Fruit fly (Drosophila melanogaster): Measurements from ENCODE around the gene CG13073.
A peak's percentile ranks its signal among the peaks of the same experiment; 100 is the strongest.

Gene CG13073

DNA sequence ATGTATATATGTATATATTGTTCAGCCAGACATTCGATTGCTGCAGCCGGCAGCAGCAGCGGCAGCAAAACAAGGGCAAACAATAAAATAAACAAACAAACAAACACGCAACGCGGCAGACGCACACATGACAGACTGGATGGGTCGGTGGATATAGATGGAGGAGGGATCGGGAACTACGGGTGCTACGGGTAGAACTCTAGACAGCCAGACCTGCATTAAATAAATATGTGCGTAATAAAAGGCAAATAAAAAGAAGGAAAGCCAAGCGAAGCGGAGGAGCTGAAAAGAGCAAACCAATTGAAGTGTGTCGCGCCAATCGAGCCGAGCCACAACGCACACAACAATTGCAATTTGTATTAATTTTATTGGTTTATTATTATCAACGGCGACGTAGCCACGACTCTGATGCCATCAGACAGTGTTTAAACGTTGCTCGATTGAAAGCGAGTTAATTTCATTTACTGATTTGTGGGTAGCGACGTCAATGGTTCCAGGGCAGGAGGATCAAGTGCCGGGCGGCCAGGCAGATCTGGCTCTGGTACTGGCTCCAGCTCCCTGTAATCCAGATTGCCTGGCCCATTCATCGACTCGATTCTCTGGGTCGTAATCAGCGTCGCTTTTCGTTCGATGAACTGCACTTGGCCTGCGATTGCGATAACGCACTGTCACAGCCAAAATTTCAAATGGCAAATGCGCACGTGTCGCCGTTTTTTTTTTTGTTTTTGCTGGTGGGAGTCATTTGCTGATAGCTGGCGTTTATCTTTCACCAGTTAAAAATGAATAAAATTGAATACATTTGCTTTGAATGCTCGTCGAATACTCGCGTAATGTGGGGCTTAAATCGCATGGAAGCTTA is 23.0 kb downstream of the CG13073 start (continued):
- TF ChIP-seq D19A (tag; optimal IDR thresholded peaks at IDR 0.05) (peak; percentile 17), fd64A (GFP tag; optimal IDR thresholded peaks at IDR 0.05) (peak; percentile 78), Nf-YB (GFP tag; optimal IDR thresholded peaks at IDR 0.05) (peak; percentile 24), PHDP (tag; optimal IDR thresholded peaks at IDR 0.05) (peak; percentile 43), E2f2 (GFP tag; IDR thresholded peaks at IDR 0.05) (no peak), CG11398 (GFP tag; optimal IDR thresholded peaks at IDR 0.05) (peak; percentile 17), ken (GFP tag; IDR thresholded peaks at IDR 0.05) (no peak), Sox100B (GFP tag; optimal IDR thresholded peaks at IDR 0.05) (peak; percentile 13), chif (GFP tag; optimal IDR thresholded peaks at IDR 0.05) (peak in 1 of 2 experiments; percentile 16), CG16863 (GFP tag; optimal IDR thresholded peaks at IDR 0.05) (peak; percentile 14), CG15696 (tag; optimal IDR thresholded peaks at IDR 0.05) (no peak), Sin3A (optimal IDR thresholded peaks at IDR 0.05) (no peak), CG9876 (GFP tag; optimal IDR thresholded peaks at IDR 0.05) (no peak), chinmo (GFP tag; IDR thresholded peaks at IDR 0.05; ENCODE audit: partially characterized antibody) (0 out of 4 replicates have a peak, but pooled peaks have one; percentile 32), CG9932 (GFP tag; IDR thresholded peaks at IDR 0.05) (no peak), gfzf (GFP tag; optimal IDR thresholded peaks at IDR 0.05) (no peak), bsh (GFP tag; optimal IDR thresholded peaks at IDR 0.05) (peak; percentile 63 to 65), CG14710 (tag; optimal IDR thresholded peaks at IDR 0.05) (peak; percentile 60), cwo (GFP tag; optimal IDR thresholded peaks at IDR 0.05) (peak; percentile 64), Hey (tag; optimal IDR thresholded peaks at IDR 0.05) (no peak), schlank (tag; optimal IDR thresholded peaks at IDR 0.05) (no peak), CG15601 (tag; optimal IDR thresholded peaks at IDR 0.05) (peak; percentile 66), psq (GFP tag; optimal IDR thresholded peaks at IDR 0.05) (peak; percentile 34), Blimp-1 (GFP tag; optimal IDR thresholded peaks at IDR 0.05) (peak; percentile 61), org-1 (GFP tag; optimal IDR thresholded peaks at IDR 0.05) (peak; percentile 7), CG8388 (GFP tag; optimal IDR thresholded peaks at IDR 0.05) (peak; percentile 10), CG1602 (GFP tag; optimal IDR thresholded peaks at IDR 0.05) (no peak), Six4 (GFP tag; optimal IDR thresholded peaks at IDR 0.05) (no peak), da (GFP tag; optimal IDR thresholded peaks at IDR 0.05) (no peak), CG12071 (GFP tag; optimal IDR thresholded peaks at IDR 0.05) (peak; percentile 42), kay (GFP tag; optimal IDR thresholded peaks at IDR 0.05) (no peak), salm (tag; optimal IDR thresholded peaks at IDR 0.05) (peak; percentile 48), CG11723 (GFP tag; optimal IDR thresholded peaks at IDR 0.05) (peak; percentile 53), Dip2 (GFP tag; IDR thresholded peaks at IDR 0.05) (no peak), cas (GFP tag; IDR thresholded peaks at IDR 0.05) (no peak), Mes4 (GFP tag; optimal IDR thresholded peaks at IDR 0.05) (peak; percentile 12), prd (optimal IDR thresholded peaks at IDR 0.05) (no peak), prd (GFP tag; IDR thresholded peaks at IDR 0.05) (no peak), CG13424 (tag; optimal IDR thresholded peaks at IDR 0.05) (peak; percentile 1), CG15479 (GFP tag; optimal IDR thresholded peaks at IDR 0.05) (no peak), chm (GFP tag; IDR thresholded peaks at IDR 0.05) (no peak), sug (tag; optimal IDR thresholded peaks at IDR 0.05) (no peak), CG5953 (GFP tag; IDR thresholded peaks at IDR 0.05) (no peak), CG17186 (GFP tag; optimal IDR thresholded peaks at IDR 0.05) (no peak), Atf3 (GFP tag; optimal IDR thresholded peaks at IDR 0.05) (peak; percentile 20), crc (GFP tag; optimal IDR thresholded peaks at IDR 0.05) (no peak), onecut (GFP tag; IDR thresholded peaks at IDR 0.05) (no peak; the same call in 1 of the 2 replicates), hbn (GFP tag; IDR thresholded peaks at IDR 0.05; ENCODE audit: partially characterized antibody) (no peak), nau (GFP tag; optimal IDR thresholded peaks at IDR 0.05) (peak; percentile 56)

Measured in whole organism, embryonic.